Worm (Caenorhabditis elegans): Measurements from ENCODE around the gene golg-2.

Gene golg-2

ce11 chrII:5039912-5040311 lies at the start of gene golg-2:
TSS of gene golg-2 (minus strand) at chrII:5040091.
- TF ChIP-seq him-1 (tag; optimal IDR thresholded peaks at IDR 0.05) (no peak), dao-5 (tag; optimal IDR thresholded peaks at IDR 0.05) (no peak), W03F9.2 (tag; optimal IDR thresholded peaks at IDR 0.05) (no peak)

DNA sequence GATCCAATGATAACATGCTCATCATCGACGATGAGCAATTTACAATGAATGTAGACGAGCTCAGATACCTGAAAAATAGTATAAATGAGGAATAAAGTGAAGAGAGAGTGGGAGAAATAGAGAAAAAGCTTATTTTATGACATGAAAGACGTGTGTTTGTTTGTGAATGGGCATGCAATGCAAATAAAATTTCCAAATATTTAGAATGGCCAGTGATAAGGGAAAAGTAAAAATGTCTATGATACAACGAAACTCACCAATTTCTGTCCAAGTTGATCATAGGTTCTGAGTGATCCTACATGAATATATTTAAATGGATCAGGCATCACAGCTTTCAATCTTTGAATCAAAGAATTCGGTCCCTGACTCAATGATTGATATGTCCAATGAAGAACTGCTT lies 46.3 kb upstream of the golg-2 start:
- TF ChIP-seq W03F9.2 (tag; optimal IDR thresholded peaks at IDR 0.05), result no peak
- TF ChIP-seq dao-5 (tag; optimal IDR thresholded peaks at IDR 0.05), result no peak
- no peak for TF ChIP-seq him-1 (tag; optimal IDR thresholded peaks at IDR 0.05)

ce11 chrII:5085450-5085849 lies 45.6 kb upstream of the golg-2 start, which contains the start of gene txt-9:
TSS of gene txt-9 (plus strand) at chrII:5085785.
- TF ChIP-seq him-1 (tag; optimal IDR thresholded peaks at IDR 0.05) (no peak), W03F9.2 (tag; optimal IDR thresholded peaks at IDR 0.05) (no peak), dao-5 (tag; optimal IDR thresholded peaks at IDR 0.05) (no peak)

- TF ChIP-seq W03F9.2 (tag; optimal IDR thresholded peaks at IDR 0.05) (no peak), him-1 (tag; optimal IDR thresholded peaks at IDR 0.05) (no peak), dao-5 (tag; optimal IDR thresholded peaks at IDR 0.05) (no peak)
Measured at ce11 chrII:5084225-5084624, 44.3 kb upstream of the golg-2 start.

DNA sequence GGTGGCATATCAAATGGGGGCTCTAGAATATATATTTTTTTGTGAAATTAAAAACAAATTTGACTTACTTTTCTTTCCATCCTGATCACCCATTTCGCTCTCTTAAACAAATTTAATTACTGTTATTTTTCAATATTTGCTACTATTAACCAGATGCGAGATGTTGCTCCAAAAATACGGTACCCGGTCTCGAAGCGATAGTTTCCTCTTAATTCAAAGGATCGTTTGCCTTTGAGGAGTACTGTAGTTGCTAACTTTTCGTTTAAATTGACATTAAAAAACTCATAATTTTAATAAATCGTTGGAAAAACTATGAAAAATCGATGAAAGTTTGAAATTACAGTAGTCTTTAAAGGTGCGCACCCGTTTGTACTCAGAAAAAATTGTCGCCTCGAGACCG lies 43.5 kb upstream of the golg-2 start, which contains the start of gene C04G6.4:
Gene C04G6.4, minus strand, starts transcription at position 101 of the 400 bp plus-strand sequence.
- TF ChIP-seq dao-5 (tag; optimal IDR thresholded peaks at IDR 0.05), result no peak
- TF ChIP-seq W03F9.2 (tag; optimal IDR thresholded peaks at IDR 0.05), result no peak
- TF ChIP-seq him-1 (tag; optimal IDR thresholded peaks at IDR 0.05), result no peak

DNA sequence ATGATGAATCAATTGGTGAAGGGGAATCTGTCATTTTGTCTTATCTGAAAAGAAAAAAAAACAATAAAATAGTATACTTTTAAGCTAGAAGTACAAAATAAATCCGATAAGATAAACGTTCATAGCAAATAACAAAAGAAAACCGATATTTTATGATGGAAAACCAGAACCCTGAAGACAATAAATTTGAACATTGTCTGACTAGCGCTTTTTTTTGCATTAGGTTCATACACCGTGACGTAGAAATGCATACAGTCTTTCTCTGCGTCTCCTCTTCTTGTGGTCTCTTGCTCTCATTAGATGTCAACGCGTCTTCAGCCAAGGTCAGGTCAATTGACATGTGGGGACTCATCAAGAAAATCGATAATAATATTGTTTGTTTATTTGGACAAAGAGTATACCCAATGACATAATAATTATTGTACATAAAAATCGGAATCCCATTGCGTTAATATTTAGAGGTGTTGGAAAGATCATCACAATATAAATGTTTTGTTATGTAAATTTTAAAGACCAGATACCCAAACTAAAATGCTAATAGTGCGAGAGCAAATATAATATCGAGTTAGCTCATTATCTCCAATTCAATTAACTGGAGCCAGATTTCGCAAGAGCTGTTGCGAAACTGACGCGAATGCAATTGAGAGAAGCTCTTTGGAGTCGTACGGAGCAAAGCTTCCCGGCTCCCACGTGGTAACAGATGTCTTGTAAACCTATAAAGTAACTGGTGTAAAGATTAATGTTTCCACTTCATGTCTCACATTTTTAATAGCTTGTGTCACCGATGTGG lies 41.4 kb upstream of the golg-2 start, which contains the start of gene dsh-2:
Gene dsh-2, minus strand, starts transcription at position 51 of the 790 bp plus-strand sequence.
- TF ChIP-seq W03F9.2 (tag; optimal IDR thresholded peaks at IDR 0.05) (peak; percentile 45), him-1 (tag; optimal IDR thresholded peaks at IDR 0.05) (no peak)

DNA sequence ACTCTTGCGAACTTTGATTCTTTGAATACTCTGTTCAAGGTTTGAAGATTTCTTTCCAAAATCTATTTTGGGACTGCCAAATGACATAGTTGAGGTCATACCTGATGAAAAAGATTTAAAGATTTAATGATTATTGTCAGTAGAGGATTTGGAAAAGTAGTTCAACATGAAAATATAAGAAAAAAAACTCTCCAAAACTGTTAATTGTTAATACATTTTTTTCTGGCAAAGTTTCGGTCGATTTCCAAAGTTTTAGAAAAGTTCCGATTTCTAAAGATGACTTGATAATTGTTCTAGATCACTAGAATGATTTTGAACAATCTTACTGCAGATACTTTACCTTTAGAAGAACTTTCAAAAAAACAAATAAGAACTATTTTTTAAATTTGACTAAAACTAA lies 31.4 kb upstream of the golg-2 start, which contains the start of gene C27A2.7:
Gene C27A2.7, minus strand, starts transcription at position 101 of the 400 bp plus-strand sequence.
- no peak for TF ChIP-seq dao-5 (tag; optimal IDR thresholded peaks at IDR 0.05)
- no peak for TF ChIP-seq W03F9.2 (tag; optimal IDR thresholded peaks at IDR 0.05)
- no peak for TF ChIP-seq him-1 (tag; optimal IDR thresholded peaks at IDR 0.05)

DNA sequence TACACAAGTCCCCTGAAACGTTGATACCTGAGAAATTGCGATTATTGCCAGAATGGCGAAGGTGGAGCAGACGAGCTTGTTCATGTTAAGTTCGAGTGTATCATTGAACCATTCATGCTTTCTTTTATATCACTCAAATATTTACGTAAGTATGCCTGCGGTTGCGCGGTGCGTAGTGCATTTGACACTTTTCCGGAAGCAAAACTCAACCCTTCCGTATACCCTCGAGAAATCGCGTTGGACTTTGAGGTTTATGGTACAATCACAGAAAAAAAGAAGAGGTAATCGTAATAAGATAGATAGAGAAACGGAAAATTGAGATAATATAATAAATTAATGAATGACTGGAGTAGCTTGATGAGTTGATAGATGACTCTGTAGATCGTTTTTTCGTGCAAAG lies 29.6 kb upstream of the golg-2 start, which contains the start of gene idpb-2:
Gene idpb-2, minus strand, starts transcription at position 101 of the 400 bp plus-strand sequence.
- TF ChIP-seq W03F9.2 (tag; optimal IDR thresholded peaks at IDR 0.05) (no peak), him-1 (tag; optimal IDR thresholded peaks at IDR 0.05) (no peak), dao-5 (tag; optimal IDR thresholded peaks at IDR 0.05) (no peak)

DNA sequence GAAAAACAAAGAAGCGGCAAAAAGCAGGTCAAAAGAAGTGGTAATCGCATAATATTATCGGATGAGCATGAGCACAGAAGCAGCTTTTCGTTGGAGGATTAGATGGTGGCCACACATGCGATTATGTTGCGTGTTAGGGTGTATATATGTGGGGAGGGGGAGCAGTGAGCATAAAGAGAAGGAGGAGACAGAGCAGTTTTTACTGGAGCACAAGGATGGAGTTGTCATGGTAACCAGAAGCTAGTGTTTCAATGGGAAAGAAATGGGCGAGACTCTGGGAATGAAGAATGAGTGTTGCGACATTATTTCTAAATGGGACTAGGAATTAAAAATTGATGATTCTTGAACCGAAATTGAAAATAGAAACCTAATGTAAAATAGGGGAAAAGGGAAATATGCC lies 28.0 kb upstream of the golg-2 start, which contains the start of gene C27A2.8:
Gene C27A2.8, minus strand, starts transcription at position 117 of the 400 bp plus-strand sequence.
- no peak for TF ChIP-seq W03F9.2 (tag; optimal IDR thresholded peaks at IDR 0.05)
- TF ChIP-seq dao-5 (tag; optimal IDR thresholded peaks at IDR 0.05), result no peak
- no peak for TF ChIP-seq him-1 (tag; optimal IDR thresholded peaks at IDR 0.05)

DNA sequence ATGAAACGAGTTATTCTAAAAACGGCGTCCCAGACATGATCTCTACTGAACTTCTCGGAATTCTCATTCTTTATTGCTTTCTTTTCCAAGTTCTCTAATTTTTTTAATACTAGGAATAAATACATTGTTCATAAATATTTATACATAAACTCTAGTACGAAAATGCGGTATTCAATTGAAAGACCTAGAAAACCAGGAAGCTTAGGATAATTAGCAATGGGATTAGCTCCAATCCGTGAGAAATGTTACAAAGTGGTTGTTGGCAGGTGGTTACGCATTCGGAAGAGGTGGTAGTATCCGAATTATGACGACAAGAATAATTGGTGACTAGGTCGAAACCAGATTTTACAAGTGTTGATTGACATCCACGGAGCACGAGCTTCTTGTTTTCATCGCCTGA lies 27.1 kb upstream of the golg-2 start:
- TF ChIP-seq dao-5 (tag; optimal IDR thresholded peaks at IDR 0.05), result no peak
- no peak for TF ChIP-seq him-1 (tag; optimal IDR thresholded peaks at IDR 0.05)

DNA sequence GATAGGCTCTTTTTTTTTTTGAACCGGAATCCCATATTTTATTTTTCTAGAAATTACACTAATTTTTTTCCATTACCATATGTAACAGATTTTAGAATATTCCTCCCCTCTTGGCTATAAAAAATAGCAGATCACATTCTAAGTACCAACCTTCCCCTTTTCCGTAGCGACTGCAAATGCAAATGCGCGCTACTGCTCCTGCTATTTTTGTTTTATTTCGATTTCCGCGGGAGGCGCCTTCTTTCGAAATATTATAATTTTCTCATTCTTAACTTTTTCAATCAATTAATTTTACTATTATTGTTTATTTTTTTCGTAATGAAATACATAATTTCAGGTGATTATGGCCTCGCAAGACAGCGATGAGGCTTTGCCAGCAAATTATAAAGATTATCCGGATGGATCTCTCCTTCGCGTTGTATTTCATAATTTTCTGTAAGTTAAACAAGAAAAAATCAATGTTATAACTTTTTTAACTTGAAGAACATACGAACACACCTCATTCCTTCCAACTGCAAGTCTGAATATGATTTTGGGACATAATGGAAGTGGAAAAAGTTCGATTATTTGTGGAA lies 22.0 kb upstream of the golg-2 start, which contains the start of gene smc-5:
Gene smc-5, plus strand, starts transcription at position 332 of the 575 bp plus-strand sequence.
- no peak for TF ChIP-seq dao-5 (tag; optimal IDR thresholded peaks at IDR 0.05)
- TF ChIP-seq him-1 (tag; optimal IDR thresholded peaks at IDR 0.05), result no peak

ce11 chrII:5060719-5061118 lies 20.8 kb upstream of the golg-2 start, which contains the start of gene pho-12:
TSS of gene pho-12 (minus strand) at chrII:5060819.
- TF ChIP-seq W03F9.2 (tag; optimal IDR thresholded peaks at IDR 0.05), result no peak
- TF ChIP-seq him-1 (tag; optimal IDR thresholded peaks at IDR 0.05), result no peak
- no peak for TF ChIP-seq dao-5 (tag; optimal IDR thresholded peaks at IDR 0.05)

ce11 chrII:5058036-5058435 lies 18.1 kb upstream of the golg-2 start, which contains the start of gene C27A2.12:
TSS of gene C27A2.12 (minus strand) at chrII:5058136.
- TF ChIP-seq dao-5 (tag; optimal IDR thresholded peaks at IDR 0.05), result no peak
- TF ChIP-seq him-1 (tag; optimal IDR thresholded peaks at IDR 0.05), result no peak
- TF ChIP-seq W03F9.2 (tag; optimal IDR thresholded peaks at IDR 0.05), result no peak

- peak; percentile 55 for TF ChIP-seq him-1 (tag; optimal IDR thresholded peaks at IDR 0.05)
- peak; percentile 12 for TF ChIP-seq W03F9.2 (tag; optimal IDR thresholded peaks at IDR 0.05)
- TF ChIP-seq dao-5 (tag; optimal IDR thresholded peaks at IDR 0.05), result peak; percentile 13
Measured at ce11 chrII:5057315-5057714, 17.4 kb upstream of the golg-2 start.
